Fruit fly (Drosophila melanogaster): ENCODE measurements around the gene CG31550.

The CG31550 gene

DNA sequence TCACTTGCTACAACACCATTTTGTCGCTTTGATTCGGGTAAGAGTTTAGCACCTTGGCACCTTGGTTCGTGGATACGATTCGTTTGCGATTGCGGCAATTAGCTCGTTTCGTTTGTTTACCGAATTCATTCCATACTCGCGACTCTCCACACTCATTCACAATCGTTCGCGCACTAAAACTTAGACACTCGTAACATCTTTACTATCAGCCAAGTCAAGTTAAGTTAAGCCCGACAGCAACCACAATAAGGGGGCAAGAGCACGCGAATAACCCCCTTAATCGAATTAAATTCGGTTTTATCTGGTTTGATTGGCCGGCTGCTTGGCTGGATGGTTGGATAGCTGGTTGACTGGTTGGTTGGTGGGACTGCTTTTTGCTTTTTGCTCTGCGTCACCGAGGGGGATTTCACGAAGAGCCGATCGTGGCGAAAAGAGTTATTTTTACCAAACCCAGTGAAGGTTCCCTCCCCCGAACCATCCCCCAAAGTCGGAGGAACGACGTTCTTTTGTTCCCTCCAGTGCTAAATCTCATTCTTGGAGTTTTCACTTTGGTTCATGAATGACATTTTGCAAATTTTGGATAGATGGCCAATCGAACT is 18.5 kb downstream of the CG31550 start (continued):
- TF ChIP-seq exex (tag; optimal IDR thresholded peaks at IDR 0.05) = peak; percentile 70
- TF ChIP-seq onecut (GFP tag; IDR thresholded peaks at IDR 0.05) = no peak
- TF ChIP-seq sens (GFP tag) = no peak
- TF ChIP-seq B-H2 (GFP tag; optimal IDR thresholded peaks at IDR 0.05) = peak; percentile 38
- peak; percentile 64 for TF ChIP-seq CG34376 (GFP tag; optimal IDR thresholded peaks at IDR 0.05)
- no peak for TF ChIP-seq slbo (GFP tag; IDR thresholded peaks at IDR 0.05)
- no peak for TF ChIP-seq ranshi (GFP tag; IDR thresholded peaks at IDR 0.05)
- no peak for TF ChIP-seq ara (GFP tag; IDR thresholded peaks at IDR 0.05)
- TF ChIP-seq CG42726 (GFP tag; IDR thresholded peaks at IDR 0.05; ENCODE audit: partially characterized antibody) = no peak
- TF ChIP-seq CG7556 (GFP tag; optimal IDR thresholded peaks at IDR 0.05) = no peak
- no peak for TF ChIP-seq slp2 (GFP tag; optimal IDR thresholded peaks at IDR 0.05)
- no peak for TF ChIP-seq sima (GFP tag; optimal IDR thresholded peaks at IDR 0.05)
- no peak for TF ChIP-seq MESR4 (GFP tag; optimal IDR thresholded peaks at IDR 0.05)
- no peak for TF ChIP-seq CG8290 (GFP tag; optimal IDR thresholded peaks at IDR 0.05)
- no peak for TF ChIP-seq CG8290 (tag; optimal IDR thresholded peaks at IDR 0.05)
- TF ChIP-seq CG11085 (GFP tag; IDR thresholded peaks at IDR 0.05) = no peak
- no peak for TF ChIP-seq CG16779 (GFP tag; IDR thresholded peaks at IDR 0.05)
- TF ChIP-seq her (GFP tag; optimal IDR thresholded peaks at IDR 0.05) = no peak
- no peak for TF ChIP-seq CG17912 (GFP tag; optimal IDR thresholded peaks at IDR 0.05)
- TF ChIP-seq CG5180 (GFP tag; optimal IDR thresholded peaks at IDR 0.05) = peak; percentile 81
- TF ChIP-seq CG15514 (GFP tag; optimal IDR thresholded peaks at IDR 0.05) = peak; percentile 12
- no peak for TF ChIP-seq sqz (GFP tag; optimal IDR thresholded peaks at IDR 0.05)
- peak; percentile 19 for TF ChIP-seq CG12769 (tag; optimal IDR thresholded peaks at IDR 0.05)
- no peak for TF ChIP-seq CHES-1-like (GFP tag; optimal IDR thresholded peaks at IDR 0.05)
- no peak for TF ChIP-seq gcm2 (GFP tag; optimal IDR thresholded peaks at IDR 0.05)
- TF ChIP-seq Sry-δ (GFP tag; optimal IDR thresholded peaks at IDR 0.05) = no peak
- TF ChIP-seq fd64A (GFP tag; optimal IDR thresholded peaks at IDR 0.05) = no peak
- TF ChIP-seq vfl (GFP tag; optimal IDR thresholded peaks at IDR 0.05) = no peak
- no peak for TF ChIP-seq CG3838 (GFP tag; optimal IDR thresholded peaks at IDR 0.05)
- TF ChIP-seq Neu2 (GFP tag; optimal IDR thresholded peaks at IDR 0.05; ENCODE audit: borderline replicate concordance) = no peak
- no peak for TF ChIP-seq h (optimal IDR thresholded peaks at IDR 0.05)
- no peak for TF ChIP-seq Hr3 (GFP tag; optimal IDR thresholded peaks at IDR 0.05)
- TF ChIP-seq nerfin-2 (GFP tag; IDR thresholded peaks at IDR 0.05; ENCODE audit: partially characterized antibody) = no peak

- TF ChIP-seq Pdp1 (GFP tag; optimal IDR thresholded peaks at IDR 0.05) = no peak
- no peak for TF ChIP-seq vfl (GFP tag; optimal IDR thresholded peaks at IDR 0.05)
- TF ChIP-seq Meics (GFP tag; optimal IDR thresholded peaks at IDR 0.05) = no peak
- no peak for TF ChIP-seq CG18619 (GFP tag; optimal IDR thresholded peaks at IDR 0.05)
- TF ChIP-seq Abd-B (GFP tag; optimal IDR thresholded peaks at IDR 0.05) = no peak
Measured at dm6 chr3R:5514759-5515158, 29.4 kb downstream of the CG31550 start.

DNA sequence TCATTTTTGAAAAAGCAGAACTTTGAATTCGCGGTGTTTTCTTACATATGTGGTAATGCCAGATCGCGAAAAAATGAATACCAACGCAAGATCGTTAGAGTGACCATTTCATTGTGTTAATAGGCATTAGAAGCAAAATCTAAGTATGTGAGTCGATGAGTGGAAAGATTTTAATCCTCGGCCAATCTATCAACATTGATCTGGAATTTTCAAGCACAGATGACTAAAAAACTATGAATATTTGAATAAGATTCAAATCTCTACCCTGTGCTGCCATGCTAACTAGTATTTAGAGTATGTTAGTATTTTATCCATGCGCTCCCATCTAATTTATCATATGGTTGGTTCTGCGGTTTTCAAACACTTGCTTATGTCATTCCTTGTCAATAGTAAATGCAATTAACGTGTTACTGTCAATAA is 31.2 kb downstream of the CG31550 start:
- peak; percentile 48 for TF ChIP-seq CG10267 (tag; optimal IDR thresholded peaks at IDR 0.05)
- peak; percentile 34 for TF ChIP-seq Sry-δ (GFP tag; optimal IDR thresholded peaks at IDR 0.05)
- TF ChIP-seq org-1 (GFP tag; optimal IDR thresholded peaks at IDR 0.05) = no peak
- peak; percentile 72 for TF ChIP-seq sens (GFP tag)
- peak; percentile 42 for TF ChIP-seq CG14710 (tag; optimal IDR thresholded peaks at IDR 0.05)
- no peak for TF ChIP-seq fru (optimal IDR thresholded peaks at IDR 0.05)
- no peak for TF ChIP-seq Hsf (GFP tag; optimal IDR thresholded peaks at IDR 0.05)
- TF ChIP-seq CG33213 (GFP tag; optimal IDR thresholded peaks at IDR 0.05) = peak; percentile 7
- TF ChIP-seq H2.0 (GFP tag; IDR thresholded peaks at IDR 0.05) = no peak
- peak; percentile 32 for TF ChIP-seq phol (tag; optimal IDR thresholded peaks at IDR 0.05)
- TF ChIP-seq CG1603 (tag; optimal IDR thresholded peaks at IDR 0.05) = peak; percentile 27
- TF ChIP-seq CG5953 (GFP tag; IDR thresholded peaks at IDR 0.05) = no peak
- TF ChIP-seq E2f2 (GFP tag; IDR thresholded peaks at IDR 0.05) = peak; percentile 84
- TF ChIP-seq ems (GFP tag; optimal IDR thresholded peaks at IDR 0.05) = peak; percentile 12
- no peak for TF ChIP-seq CG2889 (GFP tag; IDR thresholded peaks at IDR 0.05)
- peak; percentile 45 for TF ChIP-seq CG2116 (GFP tag; optimal IDR thresholded peaks at IDR 0.05)
- TF ChIP-seq hbn (GFP tag; IDR thresholded peaks at IDR 0.05; ENCODE audit: partially characterized antibody) = no peak

Data from whole organism, embryonic.